Fruit fly (Drosophila melanogaster) S2 (cell line): Measurements from ENCODE around the gene CG4820.
A peak's percentile ranks its signal among the peaks of the same experiment; 100 is the strongest.

ENCODE experiments used
- CG8478 ChIP-seq: fragments of >200 bp; optimal IDR thresholded peaks from 2 replicates; lab custom pipeline; 2018
- CTCF ChIP-seq, 2 experiments: fragments of >200 bp; optimal IDR thresholded peaks; 2 replicates each; lab custom pipeline; 2018

Gene CG4820

DNA sequence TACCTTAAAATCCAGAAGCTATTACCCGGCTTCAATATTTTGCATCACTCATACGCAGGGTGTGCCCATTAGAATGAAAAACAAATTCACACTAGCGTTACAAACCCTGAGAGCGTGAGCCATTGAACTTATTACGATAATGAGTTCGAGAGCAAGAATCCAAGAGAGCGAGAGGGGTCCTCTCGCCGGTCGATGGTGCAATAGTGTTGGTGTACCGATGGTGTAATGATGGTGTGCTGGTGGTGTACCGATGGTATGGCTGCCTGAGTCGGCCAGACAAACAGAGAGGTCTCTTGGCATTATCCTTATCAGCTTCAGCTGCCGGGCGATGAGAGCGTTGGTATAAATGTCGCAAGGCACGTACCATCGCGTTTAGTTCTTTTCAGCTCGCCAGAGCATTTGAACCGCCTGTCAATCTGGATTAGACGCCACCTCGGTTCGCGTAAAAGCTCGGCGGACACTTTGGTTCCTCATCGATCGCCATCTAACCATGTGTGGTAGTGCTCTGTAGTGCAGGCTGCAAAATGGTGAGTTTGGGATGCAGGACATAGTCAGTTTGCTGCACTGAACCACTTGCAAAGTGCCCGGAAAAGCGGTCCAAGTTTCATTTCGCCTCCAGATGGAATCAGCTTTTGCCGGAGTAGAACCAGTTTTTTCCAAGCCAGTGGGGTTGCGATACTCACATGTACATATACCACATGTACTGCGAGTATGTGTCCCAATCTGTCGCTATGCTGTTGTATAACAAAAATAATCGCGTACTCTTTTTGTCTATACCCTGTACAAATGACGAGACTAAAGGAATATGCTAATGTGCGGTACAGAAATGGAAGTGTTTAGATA, 16.1 kb upstream of the CG4820 start:
- no peak for TF ChIP-seq CTCF (optimal IDR thresholded peaks at IDR 0.05; lab: Kevin White, UChicago)
- TF ChIP-seq CG8478 (lab: Kevin White, UChicago) = no peak

DNA sequence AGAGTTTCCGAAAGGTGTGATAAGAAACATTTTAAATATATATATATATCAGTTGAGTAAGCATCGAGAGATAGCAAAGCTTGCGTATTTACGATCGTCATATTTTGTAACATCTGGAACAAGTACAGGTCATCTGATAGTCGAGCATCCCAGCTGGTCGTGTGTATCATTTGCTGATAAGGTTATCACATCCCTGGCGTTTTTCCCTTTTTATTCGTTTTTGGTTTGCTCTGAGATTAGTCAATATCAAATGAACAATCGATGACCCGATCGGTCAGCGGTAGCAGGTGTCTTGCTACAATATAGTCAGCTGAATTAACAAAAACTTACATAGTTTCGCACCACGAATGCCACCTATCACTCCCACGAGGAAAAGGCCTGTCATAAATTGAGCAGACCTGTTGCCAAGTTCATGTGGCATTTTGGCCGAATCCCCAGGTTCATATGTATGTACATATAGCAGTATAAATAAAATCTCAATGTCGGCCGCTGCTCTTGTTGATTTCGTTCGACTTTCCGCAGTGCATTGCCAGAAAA, 15.4 kb upstream of the CG4820 start:
- no peak for TF ChIP-seq CTCF (optimal IDR thresholded peaks at IDR 0.05; lab: Kevin White, UChicago)
- TF ChIP-seq CG8478 (lab: Kevin White, UChicago) = no peak

DNA sequence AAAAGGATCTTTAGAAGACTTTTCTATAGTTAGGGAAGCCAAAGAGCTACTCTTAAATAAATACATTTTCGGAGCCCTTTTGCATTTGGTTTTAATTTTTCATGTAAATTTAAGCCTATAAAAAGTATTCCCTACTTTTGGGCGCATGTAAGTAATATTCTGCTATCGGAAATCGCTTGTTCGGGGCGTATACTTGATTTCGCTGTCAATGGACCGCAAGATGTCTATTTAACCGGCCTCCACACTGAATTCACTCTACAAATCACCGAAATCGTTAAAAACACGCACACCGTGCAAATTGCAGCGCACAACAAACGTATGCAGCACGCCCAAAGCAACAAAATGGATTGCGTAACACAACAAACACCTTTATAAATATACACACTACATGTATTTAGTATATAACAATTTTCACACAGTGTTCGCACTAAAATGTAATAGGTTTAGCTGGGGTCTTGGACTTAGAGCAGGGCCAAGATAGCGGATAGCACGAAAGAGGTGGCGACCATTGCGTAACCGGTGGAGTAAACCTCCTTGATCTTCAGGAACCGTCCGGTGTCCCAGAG, 7.5 kb upstream of the CG4820 start:
- no peak for TF ChIP-seq CTCF (optimal IDR thresholded peaks at IDR 0.05; lab: Kevin White, UChicago)
- no peak for TF ChIP-seq CG8478 (lab: Kevin White, UChicago)

DNA sequence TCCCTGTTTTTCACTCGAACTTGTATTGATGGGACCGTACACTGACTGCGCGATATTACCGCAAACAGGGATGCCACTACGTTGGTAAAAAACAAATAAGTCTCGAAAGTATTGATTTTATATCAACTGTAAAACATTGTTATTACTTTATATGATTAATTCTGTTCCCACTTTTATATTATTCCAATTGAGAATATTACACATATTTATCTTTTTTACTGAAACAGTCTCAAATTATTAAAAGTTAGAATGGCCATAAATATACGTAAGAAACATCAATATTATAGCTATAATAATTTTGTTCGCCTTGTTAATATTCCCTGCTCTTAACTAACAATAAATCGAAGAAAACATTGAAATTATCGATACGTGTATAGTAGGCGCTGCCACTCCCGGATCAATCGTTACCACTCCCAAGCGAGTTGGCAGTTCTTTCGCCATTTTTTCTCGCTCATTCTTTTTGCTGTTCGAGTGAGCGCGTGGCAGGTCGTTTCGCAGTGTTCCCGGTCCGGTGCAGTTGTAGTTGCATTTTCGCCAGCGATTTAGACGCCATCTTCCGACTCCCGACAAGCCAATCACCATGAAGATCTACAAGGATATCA, 6.4 kb upstream of the CG4820 start, which contains the start of the genes SdhC and Tctp:
Gene SdhC (minus strand): TSS at position 49 of the 602 bp plus-strand sequence.
Gene Tctp (plus strand): TSS at position 447 of the 602 bp plus-strand sequence.
- TF ChIP-seq CTCF (optimal IDR thresholded peaks at IDR 0.05; lab: Kevin White, UChicago) = no peak
- TF ChIP-seq CG8478 (lab: Kevin White, UChicago) = no peak

DNA sequence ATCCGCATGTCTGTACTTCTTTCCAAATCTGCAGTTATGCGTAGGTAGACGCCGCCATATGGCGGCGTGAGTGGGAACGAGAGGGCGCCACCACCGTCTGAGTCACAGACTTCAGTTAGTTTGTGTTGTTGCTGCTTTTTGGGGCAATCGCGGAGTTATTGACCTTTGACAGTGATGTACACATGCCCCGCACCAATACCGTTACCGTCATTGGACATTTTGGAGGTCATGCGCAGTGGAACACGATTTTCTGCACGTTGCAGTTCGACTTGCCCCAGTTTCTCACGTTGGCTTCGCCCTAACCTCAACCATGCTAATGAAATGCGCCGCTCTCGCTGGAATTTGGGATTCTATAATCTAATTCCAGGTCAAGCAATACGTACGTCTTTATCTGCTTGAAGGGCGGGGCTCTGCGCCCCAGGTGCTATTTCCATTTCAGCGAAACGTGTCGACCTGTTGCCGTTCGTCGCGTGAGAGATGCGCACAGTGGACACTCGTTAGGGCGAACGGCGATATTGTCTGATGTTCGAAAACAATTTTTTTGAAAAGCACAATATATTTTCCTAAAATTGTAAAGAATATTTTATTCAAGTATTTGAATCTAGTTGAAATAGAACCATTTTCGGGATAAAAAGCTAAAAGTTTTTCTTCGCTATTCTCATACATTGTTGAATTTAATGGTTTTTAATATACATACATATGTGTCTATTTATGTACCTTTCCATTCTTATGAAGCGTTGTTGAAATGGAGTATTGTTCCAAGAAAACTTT, 4.9 kb upstream of the CG4820 start:
- no peak for TF ChIP-seq CG8478 (lab: Kevin White, UChicago)
- TF ChIP-seq CTCF (optimal IDR thresholded peaks at IDR 0.05; lab: Kevin White, UChicago) = peak; percentile 31 to 42

DNA sequence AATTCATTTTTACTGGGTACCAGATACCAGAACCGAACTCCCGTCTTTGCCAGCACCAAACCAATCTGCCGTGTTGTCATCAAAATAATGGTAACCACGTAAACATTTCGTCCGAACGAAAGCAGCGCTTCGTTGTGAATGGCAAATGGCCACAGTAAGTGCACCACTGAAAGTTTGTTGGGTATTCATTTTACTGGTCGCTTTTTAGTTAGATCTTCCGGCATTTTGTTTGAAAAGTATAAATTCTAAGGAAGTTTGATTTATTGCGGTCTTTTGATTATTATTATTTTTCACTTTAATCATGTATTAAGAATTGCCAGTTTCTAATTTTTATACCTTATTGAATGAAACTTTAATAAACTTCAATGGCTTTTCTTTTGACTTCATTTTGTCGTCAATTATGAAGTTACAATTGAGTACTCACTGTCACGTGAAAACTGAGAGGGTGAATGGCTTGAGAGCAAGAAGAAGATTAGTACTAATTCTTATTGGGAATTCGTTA, 1.8 kb upstream of the CG4820 start, which contains the start of gene ZnT86D:
Gene ZnT86D (minus strand): TSS at position 91 of the 502 bp plus-strand sequence.
- no peak for TF ChIP-seq CTCF (optimal IDR thresholded peaks at IDR 0.05; lab: Kevin White, UChicago)
- no peak for TF ChIP-seq CG8478 (lab: Kevin White, UChicago)

DNA sequence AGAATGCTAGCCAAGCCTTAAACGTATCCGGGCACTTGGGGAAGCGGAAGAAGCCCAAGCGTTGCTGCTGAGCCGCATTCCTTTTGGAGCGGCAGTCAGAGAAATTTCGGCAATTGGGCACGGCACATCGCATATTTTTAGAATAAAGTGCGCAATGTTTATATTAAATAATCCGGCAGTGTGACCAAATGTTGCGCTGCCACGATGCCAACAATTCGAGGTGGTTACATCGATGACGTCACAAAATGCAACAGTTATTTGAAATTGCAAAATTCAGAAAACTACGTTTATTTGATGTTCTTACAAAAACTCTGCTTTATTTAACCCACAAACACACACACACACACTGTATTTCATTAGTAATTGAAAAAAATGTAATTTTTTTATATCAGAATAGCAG, 3.5 kb downstream of the CG4820 start, which contains the start of gene CG6689:
Gene CG6689 (minus strand): TSS at position 182 of the 400 bp plus-strand sequence.
- TF ChIP-seq CTCF (optimal IDR thresholded peaks at IDR 0.05; lab: Kevin White, UChicago) (no peak), CG8478 (lab: Kevin White, UChicago) (no peak)

DNA sequence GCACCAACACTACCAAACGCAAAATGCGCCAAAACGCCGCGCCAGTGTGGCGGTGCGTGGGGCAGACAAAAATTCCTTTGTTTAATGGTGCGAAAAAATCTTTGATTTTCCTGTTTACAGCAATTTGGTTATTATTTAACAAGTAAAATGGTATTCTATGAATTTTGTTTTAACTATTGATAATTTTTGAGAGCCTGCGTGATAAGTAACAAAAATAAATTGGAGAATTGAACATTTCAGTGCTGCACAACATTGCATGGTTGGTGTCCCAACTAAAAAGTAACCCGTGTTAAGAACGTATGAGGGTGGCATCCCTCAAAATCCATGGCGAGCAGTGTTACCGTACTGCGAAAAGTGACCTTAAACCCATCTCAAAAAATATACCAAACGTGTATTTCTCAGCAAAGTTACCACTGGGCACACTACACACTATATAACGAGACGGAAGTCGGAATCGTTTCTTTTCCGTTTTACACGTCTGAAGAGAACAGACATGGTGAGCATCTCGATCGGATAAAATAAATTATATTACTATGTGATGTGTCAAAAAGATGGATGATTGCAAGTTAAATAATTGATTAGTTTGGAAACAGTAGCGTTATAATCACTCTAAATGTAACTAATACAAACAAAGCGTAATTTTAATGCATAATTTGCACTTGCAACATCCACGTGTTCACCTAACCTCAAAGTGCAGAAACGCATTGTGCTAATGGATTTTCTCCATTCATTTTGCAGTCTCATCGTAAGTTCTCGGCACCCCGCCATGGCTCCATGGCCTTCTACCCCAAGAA, 5.3 kb downstream of the CG4820 start, which contains the start of the genes CG6693 and RpL3:
Gene CG6693 (minus strand): TSS at position 203 of the 794 bp plus-strand sequence.
Gene RpL3 (plus strand): TSS at position 458 of the 794 bp plus-strand sequence.
- TF ChIP-seq CG8478 (lab: Kevin White, UChicago) (no peak), CTCF (optimal IDR thresholded peaks at IDR 0.05; lab: Kevin White, UChicago) (peak; percentile 63 to 66)

DNA sequence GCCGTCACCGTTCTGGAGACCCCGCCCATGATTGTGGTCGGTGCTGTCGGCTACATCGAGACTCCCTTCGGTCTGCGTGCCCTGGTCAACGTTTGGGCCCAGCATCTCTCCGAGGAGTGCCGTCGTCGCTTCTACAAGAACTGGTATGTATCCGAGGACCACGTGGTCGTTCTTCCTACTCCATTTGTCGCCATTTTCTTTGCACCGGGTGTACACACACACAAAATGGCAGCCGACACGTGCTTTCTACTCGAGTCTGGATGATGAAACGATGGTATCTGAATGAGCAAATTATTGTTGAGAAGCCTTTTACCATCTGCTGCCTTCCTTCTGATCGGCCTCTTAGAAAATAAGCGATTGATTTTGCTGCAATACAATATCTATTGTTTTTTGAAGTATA, 6.3 kb downstream of the CG4820 start:
- TF ChIP-seq CG8478 (lab: Kevin White, UChicago) (no peak), CTCF (optimal IDR thresholded peaks at IDR 0.05; lab: Kevin White, UChicago) (no peak)

DNA sequence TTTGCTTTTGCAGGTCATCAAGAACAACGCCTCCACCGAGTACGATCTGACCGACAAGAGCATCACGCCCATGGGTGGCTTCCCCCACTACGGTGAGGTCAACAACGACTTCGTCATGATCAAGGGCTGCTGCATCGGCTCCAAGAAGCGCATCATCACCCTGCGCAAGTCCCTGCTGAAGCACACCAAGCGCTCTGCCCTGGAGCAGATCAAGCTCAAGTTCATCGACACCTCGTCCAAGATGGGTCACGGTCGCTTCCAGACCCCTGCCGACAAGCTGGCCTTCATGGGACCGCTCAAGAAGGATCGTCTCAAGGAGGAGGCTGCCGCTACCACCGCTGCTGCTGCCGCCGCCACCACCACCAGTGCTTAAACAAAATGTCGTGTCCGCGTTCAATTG, 8.1 kb downstream of the CG4820 start:
- no peak for TF ChIP-seq CG8478 (lab: Kevin White, UChicago)
- no peak for TF ChIP-seq CTCF (optimal IDR thresholded peaks at IDR 0.05; lab: Kevin White, UChicago)

DNA sequence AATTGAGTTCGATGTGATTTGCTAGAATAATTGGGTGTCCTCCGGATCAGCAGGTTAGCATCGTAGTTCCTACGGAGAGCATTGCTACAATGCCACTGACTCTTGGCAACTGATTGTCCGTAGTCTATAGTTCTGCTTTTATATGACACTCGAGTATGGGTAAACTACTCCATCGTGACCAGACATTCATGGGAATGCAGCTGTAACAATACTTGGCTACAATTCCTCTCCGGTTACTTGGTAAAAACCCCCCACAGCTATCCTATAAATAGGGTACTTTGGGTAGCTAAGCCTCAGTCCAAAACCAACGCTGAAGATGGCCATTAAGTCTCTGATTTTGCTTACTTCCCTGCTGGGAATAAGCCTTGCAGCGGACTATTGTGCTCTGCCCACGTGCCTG, 8.9 kb downstream of the CG4820 start, which contains the start of gene scpr-C:
Gene scpr-C (plus strand): TSS at position 301 of the 400 bp plus-strand sequence.
- TF ChIP-seq CTCF (optimal IDR thresholded peaks at IDR 0.05; lab: Kevin White, UChicago) (no peak), CG8478 (lab: Kevin White, UChicago) (no peak)

DNA sequence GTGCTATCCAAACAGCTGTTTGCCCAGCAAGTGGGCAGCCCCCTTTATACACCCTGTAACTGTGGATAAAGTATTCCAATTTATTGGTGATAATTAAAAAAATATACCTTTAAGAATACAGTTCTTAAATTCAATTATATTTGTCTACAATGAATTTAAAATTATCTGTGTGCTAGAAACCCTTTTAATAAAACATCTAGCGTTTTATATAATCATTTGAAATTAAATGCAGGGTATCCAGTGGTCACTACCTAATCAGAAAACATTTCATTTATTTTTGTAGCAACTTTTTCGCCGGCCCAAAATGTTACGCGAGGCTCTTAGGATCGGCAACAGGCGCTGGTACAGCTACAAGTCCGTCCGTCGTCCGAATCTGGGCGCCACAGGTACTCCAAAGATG, 10.2 kb downstream of the CG4820 start, which contains the start of gene CG17726:
Gene CG17726 (plus strand): TSS at position 267 of the 400 bp plus-strand sequence.
- TF ChIP-seq CTCF (optimal IDR thresholded peaks at IDR 0.05; lab: Kevin White, UChicago) (no peak), CG8478 (lab: Kevin White, UChicago) (no peak)

DNA sequence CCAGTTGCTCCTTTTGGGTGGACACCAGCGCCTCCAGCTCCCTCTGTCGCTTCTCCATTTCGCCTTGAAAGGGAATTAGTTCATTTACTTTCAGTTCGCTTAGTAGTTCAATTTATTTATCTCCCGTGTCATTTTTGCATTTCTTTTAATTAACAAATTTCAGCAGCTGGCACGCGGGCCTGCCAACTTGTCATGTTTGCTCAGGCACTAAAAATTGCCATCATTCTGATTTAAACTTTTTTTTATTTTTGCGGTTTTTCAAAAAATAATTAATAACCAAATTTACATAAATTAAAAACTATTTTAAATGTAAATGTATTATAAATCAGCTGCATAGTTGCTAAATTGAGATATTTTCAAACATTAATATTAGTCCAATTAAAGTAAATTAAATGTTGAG, 14.1 kb downstream of the CG4820 start, which contains the start of gene GCC88:
Gene GCC88 (minus strand): TSS at position 209 of the 400 bp plus-strand sequence.
- no peak for TF ChIP-seq CTCF (optimal IDR thresholded peaks at IDR 0.05; lab: Kevin White, UChicago)
- TF ChIP-seq CG8478 (lab: Kevin White, UChicago) = no peak
